Worm (Caenorhabditis elegans) whole organism, young adult: ENCODE data around the gene syd-2.
A peak's percentile ranks its signal among the peaks of the same experiment; 100 is the strongest.

ENCODE experiments used
- B0336.3 ChIP-seq: fragments of 200-800 bp; sonication (Bioruptor generic); IDR thresholded peaks from 2 replicates; pipeline ENCODE4 v1.3.6; 2022; ENCODE audit warnings: missing genetic modification characterization, missing compliant biosample characterization
- C06A6.2 ChIP-seq: fragments of 200-800 bp; sonication (Bioruptor generic); conservative IDR thresholded peaks from 2 replicates; pipeline ENCODE4 v1.3.6; 2022; ENCODE audit warnings: missing genetic modification characterization, missing compliant biosample characterization
- D2030.7 ChIP-seq: fragments of 200-800 bp; sonication (Bioruptor generic); IDR thresholded peaks from 2 replicates; pipeline ENCODE4 v1.3.6; 2022; ENCODE audit warnings: missing genetic modification reagents, missing genetic modification characterization, missing compliant biosample characterization
- F23B12.7 ChIP-seq: sonication (generic microtip); optimal IDR thresholded peaks from 2 replicates; lab custom pipeline; 2017; ENCODE audit warnings: missing genetic modification characterization, mild to moderate bottlenecking, missing compliant biosample characterization, antibody characterized with exemption, moderate library complexity; ENCODE audit not compliant: insufficient read depth
- F37B4.10 ChIP-seq: fragments of 200-800 bp; sonication (Bioruptor generic); IDR thresholded peaks from 2 replicates; pipeline ENCODE4 v1.3.6; 2022; ENCODE audit warnings: missing genetic modification characterization, missing compliant biosample characterization
- F39B2.1 ChIP-seq: fragments of 200-800 bp; sonication (Bioruptor generic); IDR thresholded peaks from 2 replicates; pipeline ENCODE4 v1.3.6; 2022; ENCODE audit warnings: missing genetic modification reagents, missing genetic modification characterization, missing compliant biosample characterization
- K11D2.4 ChIP-seq: fragments of 200-800 bp; sonication (Bioruptor generic); IDR thresholded peaks from 2 replicates; pipeline ENCODE4 v1.3.6; 2022; ENCODE audit warnings: missing genetic modification reagents, missing genetic modification characterization, missing compliant biosample characterization
- K12H6.12 ChIP-seq: fragments of 200-800 bp; sonication (Bioruptor generic); optimal IDR thresholded peaks from 2 replicates; lab custom pipeline; 2018; ENCODE audit warnings: mild to moderate bottlenecking, missing genetic modification characterization, missing compliant biosample characterization
- T07F8.4 ChIP-seq: sonication (generic microtip); optimal IDR thresholded peaks from 2 replicates; lab custom pipeline; 2016; ENCODE audit warnings: mild to moderate bottlenecking, missing genetic modification characterization, moderate library complexity, missing compliant biosample characterization
- ZK185.1 ChIP-seq: sonication (generic microtip); optimal IDR thresholded peaks from 2 replicates; lab custom pipeline; 2016; ENCODE audit warnings: mild to moderate bottlenecking, missing genetic modification characterization, missing compliant biosample characterization; ENCODE audit not compliant: poor library complexity, severe bottlenecking
- aptf-3 ChIP-seq: fragments of 200-800 bp; sonication (Bioruptor generic); IDR thresholded peaks from 2 replicates; pipeline ENCODE4 v1.3.6; 2022; ENCODE audit warnings: missing genetic modification characterization, missing compliant biosample characterization
- bed-2 ChIP-seq: fragments of 200-800 bp; sonication (Bioruptor generic); IDR thresholded peaks from 2 replicates; pipeline ENCODE4 v1.3.6; 2022; ENCODE audit warnings: missing genetic modification reagents, missing genetic modification characterization, missing compliant biosample characterization
- ccch-3 ChIP-seq: fragments of 200-800 bp; sonication (Bioruptor generic); optimal IDR thresholded peaks from 2 replicates; lab custom pipeline; 2018; ENCODE audit warnings: mild to moderate bottlenecking, missing genetic modification characterization, missing compliant biosample characterization
- cebp-1 ChIP-seq, 2 experiments: fragments of 200-800 bp in 1 of 2; sonication (Bioruptor generic) in 1 of 2; sonication (generic microtip) in 1 of 2; IDR thresholded peaks in 1 of 2; optimal IDR thresholded peaks in 1 of 2; 2 replicates each; pipeline versions ENCODE4 v1.3.6 to Lab custom; 2017 to 2022; ENCODE audit warnings: missing compliant biosample characterization in 2 of 2, missing genetic modification characterization in 2 of 2, mild to moderate bottlenecking in 1 of 2, missing genetic modification reagents in 1 of 2, moderate library complexity in 1 of 2
- cebp-2 ChIP-seq: fragments of 200-800 bp; sonication (Bioruptor generic); IDR thresholded peaks from 2 replicates; pipeline ENCODE4 v1.3.6; 2022; ENCODE audit warnings: missing genetic modification characterization, missing compliant biosample characterization
- ceh-100 ChIP-seq: fragments of 200-800 bp; sonication (Bioruptor generic); IDR thresholded peaks from 2 replicates; pipeline ENCODE4 v1.3.6; 2022; ENCODE audit warnings: missing genetic modification reagents, missing genetic modification characterization, missing compliant biosample characterization
- chd-7 ChIP-seq: sonication (generic microtip); optimal IDR thresholded peaks from 2 replicates; lab custom pipeline; 2016; ENCODE audit warnings: mild to moderate bottlenecking, missing genetic modification characterization, moderate library complexity, missing compliant biosample characterization
- die-1 ChIP-seq: sonication (generic microtip); optimal IDR thresholded peaks from 2 replicates; lab custom pipeline; 2016; ENCODE audit warnings: missing genotype, mild to moderate bottlenecking, missing genetic modification characterization, missing compliant biosample characterization
- dox-1 ChIP-seq: fragments of 200-800 bp; sonication (Bioruptor generic); IDR thresholded peaks from 2 replicates; pipeline ENCODE4 v1.3.6; 2022; ENCODE audit warnings: missing genetic modification reagents, missing genetic modification characterization, missing compliant biosample characterization
- ekl-4 ChIP-seq: fragments of 200-800 bp; sonication (Bioruptor generic); IDR thresholded peaks from 2 replicates; pipeline ENCODE4 v1.3.6; 2022; ENCODE audit warnings: missing genetic modification reagents, missing genetic modification characterization, missing compliant biosample characterization
- him-1 ChIP-seq: sonication (generic microtip); optimal IDR thresholded peaks from 2 replicates; lab custom pipeline; 2016; ENCODE audit warnings: missing genotype, missing genetic modification reagents, missing genetic modification characterization, missing compliant biosample characterization
- hlh-12 ChIP-seq: sonication (generic microtip); optimal IDR thresholded peaks from 2 replicates; lab custom pipeline; 2016; ENCODE audit warnings: missing genetic modification characterization, missing compliant biosample characterization
- hmg-1.2 ChIP-seq: fragments of 200-800 bp; sonication (Bioruptor generic); IDR thresholded peaks from 2 replicates; pipeline ENCODE4 v1.3.6; 2022; ENCODE audit warnings: missing genetic modification reagents, missing genetic modification characterization, missing compliant biosample characterization
- hmg-20 ChIP-seq: fragments of 200-800 bp; sonication (Bioruptor generic); IDR thresholded peaks from 2 replicates; pipeline ENCODE4 v1.3.6; 2022; ENCODE audit warnings: missing genetic modification reagents, missing genetic modification characterization, missing compliant biosample characterization
- hsf-1 ChIP-seq: fragments of 200-800 bp; sonication (Bioruptor generic); IDR thresholded peaks from 2 replicates; pipeline ENCODE4 v1.3.6; 2022; ENCODE audit warnings: missing genetic modification reagents, missing genetic modification characterization, missing compliant biosample characterization
- lag-1 ChIP-seq: fragments of 200-800 bp; sonication (Bioruptor generic); IDR thresholded peaks from 2 replicates; pipeline ENCODE4 v1.3.6; 2022; ENCODE audit warnings: missing genetic modification reagents, missing genetic modification characterization, missing compliant biosample characterization
- let-526 ChIP-seq: fragments of 200-800 bp; sonication (Bioruptor generic); IDR thresholded peaks from 2 replicates; pipeline ENCODE4 v1.3.6; 2022; ENCODE audit warnings: missing genetic modification reagents, missing genetic modification characterization, missing compliant biosample characterization
- let-607 ChIP-seq, 2 experiments: fragments of 200-800 bp in 1 of 2; sonication (Bioruptor generic) in 1 of 2; sonication (generic microtip) in 1 of 2; optimal IDR thresholded peaks; 2 replicates each; lab custom pipeline; 2016 to 2018; ENCODE audit warnings: mild to moderate bottlenecking in 2 of 2, missing compliant biosample characterization in 2 of 2, missing genetic modification characterization in 2 of 2, moderate library complexity in 2 of 2, missing genotype in 1 of 2
- lin-26 ChIP-seq: fragments of 200-800 bp; sonication (Bioruptor generic); IDR thresholded peaks from 2 replicates; pipeline ENCODE4 v1.3.6; 2022; ENCODE audit warnings: missing genetic modification reagents, missing genetic modification characterization, missing compliant biosample characterization
- lin-54 ChIP-seq: fragments of 200-800 bp; sonication (Bioruptor generic); optimal IDR thresholded peaks from 2 replicates; lab custom pipeline; 2018; ENCODE audit warnings: mild to moderate bottlenecking, missing genetic modification characterization, missing compliant biosample characterization
- lsl-1 ChIP-seq: fragments of 200-800 bp; sonication (Bioruptor generic); optimal IDR thresholded peaks from 2 replicates; lab custom pipeline; 2018; ENCODE audit warnings: mild to moderate bottlenecking, missing genetic modification characterization, moderate library complexity, missing compliant biosample characterization
- madf-10 ChIP-seq: sonication (generic microtip); optimal IDR thresholded peaks from 2 replicates; lab custom pipeline; 2016; ENCODE audit warnings: mild to moderate bottlenecking, missing genetic modification characterization, missing compliant biosample characterization
- madf-6 ChIP-seq: fragments of 200-800 bp; sonication (Bioruptor generic); IDR thresholded peaks from 2 replicates; pipeline ENCODE4 v1.3.6; 2022; ENCODE audit warnings: missing genetic modification reagents, missing genetic modification characterization, missing compliant biosample characterization
- mel-28 ChIP-seq: sonication (generic microtip); optimal IDR thresholded peaks from 2 replicates; lab custom pipeline; 2016; ENCODE audit warnings: borderline replicate concordance, mild to moderate bottlenecking, missing genetic modification characterization, missing compliant biosample characterization
- nhr-120 ChIP-seq: fragments of 200-800 bp; sonication (Bioruptor generic); IDR thresholded peaks from 2 replicates; pipeline ENCODE4 v1.3.6; 2022; ENCODE audit warnings: missing genetic modification characterization, missing compliant biosample characterization
- nhr-90 ChIP-seq: sonication (generic microtip); optimal IDR thresholded peaks from 2 replicates; lab custom pipeline; 2016; ENCODE audit warnings: missing genotype, mild to moderate bottlenecking, missing genetic modification characterization, missing compliant biosample characterization
- pbrm-1 ChIP-seq: fragments of 200-800 bp; sonication (Bioruptor generic); IDR thresholded peaks from 2 replicates; pipeline ENCODE4 v1.3.6; 2022; ENCODE audit warnings: missing genetic modification reagents, missing genetic modification characterization, missing compliant biosample characterization
- repo-1 ChIP-seq: sonication (generic microtip); optimal IDR thresholded peaks from 2 replicates; lab custom pipeline; 2017; ENCODE audit warnings: mild to moderate bottlenecking, missing genetic modification characterization, missing compliant biosample characterization
- snpc-4 ChIP-seq, 5 experiments: fragments of 150-350 bp in 1 of 5; sonication (generic microtip) in 4 of 5; optimal IDR thresholded peaks; 2 replicates each; lab custom pipeline; 2014 to 2018; ENCODE audit warnings: missing genetic modification characterization in 5 of 5, missing biosample characterization in 3 of 5, antibody characterized with exemption in 2 of 5, mild to moderate bottlenecking in 2 of 5, missing compliant biosample characterization in 2 of 5, missing genotype in 2 of 5, moderate library complexity in 2 of 5, missing genetic modification reagents in 1 of 5
- somi-1 ChIP-seq: fragments of 200-800 bp; sonication (Bioruptor generic); optimal IDR thresholded peaks from 2 replicates; lab custom pipeline; 2018; ENCODE audit warnings: mild to moderate bottlenecking, missing genetic modification characterization, missing compliant biosample characterization
- tbp1 ChIP-seq: fragments of 200-800 bp; sonication (Bioruptor generic); optimal IDR thresholded peaks from 2 replicates; lab custom pipeline; 2018; ENCODE audit warnings: mild to moderate bottlenecking, missing genetic modification characterization, missing compliant biosample characterization
- unc-130 ChIP-seq: sonication (generic microtip); optimal IDR thresholded peaks from 2 replicates; lab custom pipeline; 2016; ENCODE audit warnings: missing genetic modification reagents, missing genetic modification characterization, missing compliant biosample characterization
- unc-62 ChIP-seq: fragments of 150-350 bp; optimal IDR thresholded peaks from 2 replicates; lab custom pipeline; 2014; ENCODE audit warnings: missing biosample characterization, missing genetic modification reagents, missing genetic modification characterization
- xnd-1 ChIP-seq: sonication (generic microtip); optimal IDR thresholded peaks from 2 replicates; lab custom pipeline; 2016; ENCODE audit warnings: missing genotype, missing genetic modification reagents, missing genetic modification characterization, missing compliant biosample characterization
- zfh-2 ChIP-seq: fragments of 200-800 bp; sonication (Bioruptor generic); conservative IDR thresholded peaks from 2 replicates; pipeline ENCODE4 v1.3.6; 2022; ENCODE audit warnings: missing genetic modification reagents, missing genetic modification characterization, missing compliant biosample characterization
- ztf-25 ChIP-seq: fragments of 200-800 bp; sonication (Bioruptor generic); IDR thresholded peaks from 2 replicates; pipeline ENCODE4 v1.3.6; 2022; ENCODE audit warnings: missing genetic modification reagents, missing genetic modification characterization, missing compliant biosample characterization

The syd-2 gene

DNA sequence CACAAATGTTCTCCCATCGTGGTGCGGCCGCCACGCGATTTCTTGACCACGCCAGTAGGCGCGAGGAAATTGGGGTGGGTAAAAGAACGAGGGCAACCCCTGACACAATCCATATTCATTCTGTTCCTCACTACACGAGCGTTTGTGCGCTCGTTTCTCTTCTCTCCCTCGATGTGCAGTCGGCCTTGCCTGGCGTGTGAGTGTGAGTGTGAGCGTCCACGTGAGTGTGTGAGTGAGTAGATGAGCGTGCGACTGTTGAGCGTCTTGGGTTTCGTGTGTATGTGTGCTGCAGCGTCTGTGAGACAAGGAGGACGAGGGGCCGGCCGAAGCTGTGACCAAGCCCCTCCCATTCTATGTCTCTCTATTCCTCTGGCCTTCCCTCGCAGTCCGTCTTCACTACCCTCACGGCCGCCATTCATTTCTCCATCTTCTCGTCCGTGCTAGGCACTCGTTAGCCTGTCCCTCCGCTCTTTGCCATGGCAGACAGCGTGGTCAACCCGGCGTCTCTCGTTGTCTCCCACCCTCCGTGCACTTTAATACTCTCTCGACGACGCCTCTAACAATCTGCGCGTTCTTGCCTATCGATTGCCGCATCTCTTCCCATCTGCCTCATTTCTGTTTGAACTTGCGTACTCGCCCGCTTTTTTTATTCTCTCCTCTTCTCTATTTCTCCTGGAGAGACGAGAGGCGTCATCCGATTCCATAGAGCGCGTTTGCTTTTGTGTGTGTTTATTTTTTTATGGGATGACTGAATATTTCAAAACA, 13.5 kb upstream of the syd-2 start (continued):
- TF ChIP-seq ceh-100 (GFP tag; lab: Robert Waterston, UW) (no peak), nhr-120 (GFP tag; lab: Robert Waterston, UW) (no peak), B0336.3 (GFP tag; lab: Robert Waterston, UW) (peak; percentile 96), let-607 (tag; optimal IDR thresholded peaks at IDR 0.05; lab: Kevin White, UChicago) (peak; percentile 44 to 77), hmg-1.2 (GFP tag; lab: Robert Waterston, UW) (peak; percentile 87; the same call in 1 of the 2 replicates), aptf-3 (GFP tag; lab: Robert Waterston, UW) (no peak), unc-62 (peak; percentile 28), die-1 (peak; percentile 79), lag-1 (GFP tag; lab: Robert Waterston, UW) (0 out of 2 replicates have a peak, but pooled peaks have one; percentile 84), zfh-2 (GFP tag; lab: Robert Waterston, UW) (peak; percentile 100), bed-2 (peak; percentile 39; the same call in 1 of the 2 replicates), F39B2.1 (no peak), ztf-25 (GFP tag; lab: Robert Waterston, UW) (no peak), K12H6.12 (tag; lab: Kevin White, UChicago) (peak; percentile 95), C06A6.2 (GFP tag; lab: Robert Waterston, UW) (peak; percentile 68; the same call in 1 of the 2 replicates), T07F8.4 (peak; percentile 29), madf-10 (peak; percentile 86), unc-130 (GFP tag; lab: Kevin White, UChicago) (no peak), hlh-12 (no peak), repo-1 (tag; lab: Kevin White, UChicago) (peak; percentile 80), cebp-2 (GFP tag; lab: Robert Waterston, UW) (no peak), snpc-4 (GFP tag; optimal IDR thresholded peaks at IDR 0.05; lab: Kevin White, UChicago) (peak; percentile 49), snpc-4 (tag; optimal IDR thresholded peaks at IDR 0.05; lab: Kevin White, UChicago) (peak; percentile 39 to 79 (median 64)), let-526 (GFP tag; lab: Robert Waterston, UW) (no peak), cebp-1 (GFP tag; IDR thresholded peaks at IDR 0.05; lab: Robert Waterston, UW) (no peak), cebp-1 (tag; optimal IDR thresholded peaks at IDR 0.05; lab: Kevin White, UChicago) (peak; percentile 89), mel-28 (tag; lab: Kevin White, UChicago) (no peak), xnd-1 (tag; lab: Kevin White, UChicago) (no peak), chd-7 (peak; percentile 91), F23B12.7 (tag; lab: Kevin White, UChicago) (peak; percentile 7), tbp1 (peak; percentile 49), hsf-1 (GFP tag; lab: Robert Waterston, UW) (no peak), hmg-20 (GFP tag; lab: Robert Waterston, UW) (peak; percentile 44; the same call in 1 of the 2 replicates), him-1 (no peak), nhr-90 (tag; lab: Kevin White, UChicago) (peak; percentile 73), ZK185.1 (tag; lab: Kevin White, UChicago) (peak; percentile 90), F37B4.10 (GFP tag; lab: Robert Waterston, UW) (no peak), K11D2.4 (GFP tag; lab: Robert Waterston, UW) (peak; percentile 59), lin-54 (GFP tag; lab: Kevin White, UChicago) (no peak), ekl-4 (GFP tag; lab: Robert Waterston, UW) (peak; percentile 75; the same call in 1 of the 2 replicates), lin-26 (GFP tag; lab: Robert Waterston, UW) (peak; percentile 78), lsl-1 (GFP tag; lab: Kevin White, UChicago) (no peak), dox-1 (peak; percentile 91), pbrm-1 (peak; percentile 40), madf-6 (GFP tag; lab: Robert Waterston, UW) (no peak), ccch-3 (no peak), D2030.7 (GFP tag; lab: Robert Waterston, UW) (no peak), somi-1 (GFP tag; lab: Kevin White, UChicago) (peak; percentile 81)
